Worm (Caenorhabditis elegans) whole organism, L4 larva: ENCODE measurements around the gene srj-49.

Source experiments
- mdl-1 ChIP-seq, 2 experiments: fragments of 150-350 bp in 1 of 2; sonication (generic microtip) in 1 of 2; optimal IDR thresholded peaks; 2 replicates each; lab custom pipeline; 2014 to 2017; ENCODE audit warnings: missing biosample characterization in 2 of 2, missing genetic modification characterization in 2 of 2
- mdt-29 ChIP-seq: fragments of 200-800 bp; sonication (Bioruptor generic); IDR thresholded peaks from 2 replicates; pipeline ENCODE4 v1.3.6; 2022; ENCODE audit warnings: missing genetic modification reagents, missing genetic modification characterization, missing compliant biosample characterization
- nhr-11 ChIP-seq: fragments of 150-350 bp; optimal IDR thresholded peaks from 2 replicates; lab custom pipeline; 2014; ENCODE audit warnings: missing biosample characterization, missing genetic modification characterization
- snpc-4 ChIP-seq: fragments of 150-350 bp; optimal IDR thresholded peaks from 2 replicates; lab custom pipeline; 2014; ENCODE audit warnings: missing biosample characterization, missing genetic modification characterization
- tra-1 ChIP-seq: fragments of 200-800 bp; sonication (Bioruptor generic); IDR thresholded peaks from 2 replicates; pipeline ENCODE4 v1.3.6; 2022; ENCODE audit warnings: missing genetic modification reagents, missing genetic modification characterization, missing compliant biosample characterization
- zag-1 ChIP-seq: fragments of 150-350 bp; optimal IDR thresholded peaks from 2 replicates; lab custom pipeline; 2014; ENCODE audit warnings: missing biosample characterization, missing genetic modification characterization

ce11 chrV:2879801-2880200, 31.7 kb upstream of the srj-49 start, which contains the start of gene str-39:
- no peak for TF ChIP-seq mdl-1 (tag; optimal IDR thresholded peaks at IDR 0.05; lab: Kevin White, UChicago)
- TF ChIP-seq zag-1 (tag; lab: Kevin White, UChicago) = no peak
- no peak for TF ChIP-seq nhr-11 (tag; lab: Kevin White, UChicago)
- TF ChIP-seq snpc-4 (tag; lab: Kevin White, UChicago) = no peak
- no peak for TF ChIP-seq tra-1
- no peak for TF ChIP-seq mdt-29
